Worm (Caenorhabditis elegans) whole organism, late embryonic: ENCODE results near the gene C01B10.7.
"Not testable (repeated sequence)": the region's sequence is repeated elsewhere in the genome, so short reads cannot be mapped to it uniquely, and the experiment has no call there.

ENCODE experiments used
- C08G9.2 ChIP-seq: sonication (generic microtip); optimal IDR thresholded peaks from 2 replicates; lab custom pipeline; 2016; ENCODE audit warnings: mild to moderate bottlenecking, missing genetic modification characterization, moderate library complexity, missing compliant biosample characterization
- F13H6.1 ChIP-seq: sonication (generic microtip); optimal IDR thresholded peaks from 2 replicates; lab custom pipeline; 2016; ENCODE audit warnings: missing genetic modification characterization, missing compliant biosample characterization
- K02D7.2 ChIP-seq: sonication (generic microtip); optimal IDR thresholded peaks from 2 replicates; lab custom pipeline; 2017; ENCODE audit warnings: mild to moderate bottlenecking, missing genetic modification characterization, missing compliant biosample characterization
- T23F11.4 ChIP-seq: fragments of 200-800 bp; sonication (Bioruptor generic); optimal IDR thresholded peaks from 2 replicates; lab custom pipeline; 2018; ENCODE audit warnings: mild to moderate bottlenecking, missing genetic modification characterization, missing compliant biosample characterization
- ama-1 ChIP-seq: fragments of 150-350 bp; optimal IDR thresholded peaks from 2 replicates; lab custom pipeline; 2014
- ceh-18 ChIP-seq: sonication (generic microtip); optimal IDR thresholded peaks from 2 replicates; lab custom pipeline; 2016; ENCODE audit warnings: missing genetic modification characterization, missing compliant biosample characterization
- ceh-19 ChIP-seq: fragments of 200-800 bp; sonication (Bioruptor generic); optimal IDR thresholded peaks from 2 replicates; lab custom pipeline; 2018; ENCODE audit warnings: mild to moderate bottlenecking, missing genetic modification characterization, missing compliant biosample characterization
- ceh-22 ChIP-seq: sonication (generic microtip); optimal IDR thresholded peaks from 2 replicates; lab custom pipeline; 2017; ENCODE audit warnings: missing biosample characterization, missing genetic modification characterization
- ceh-24 ChIP-seq: sonication (generic microtip); optimal IDR thresholded peaks from 2 replicates; lab custom pipeline; 2016; ENCODE audit warnings: mild to moderate bottlenecking, missing genetic modification characterization, missing compliant biosample characterization
- ceh-31 ChIP-seq: sonication (generic microtip); optimal IDR thresholded peaks from 2 replicates; lab custom pipeline; 2016; ENCODE audit warnings: missing genetic modification characterization, missing compliant biosample characterization
- ceh-48 ChIP-seq: sonication (generic microtip); optimal IDR thresholded peaks from 2 replicates; lab custom pipeline; 2016; ENCODE audit warnings: missing genetic modification characterization, inconsistent platforms, missing compliant biosample characterization
- che-1 ChIP-seq: sonication (generic microtip); optimal IDR thresholded peaks from 2 replicates; lab custom pipeline; 2016; ENCODE audit warnings: mild to moderate bottlenecking, missing genetic modification characterization, missing compliant biosample characterization
- elt-2 ChIP-seq: sonication (generic microtip); optimal IDR thresholded peaks from 2 replicates; lab custom pipeline; 2016; ENCODE audit warnings: missing genetic modification reagents, missing genetic modification characterization, missing compliant biosample characterization
- elt-4 ChIP-seq: sonication (generic microtip); optimal IDR thresholded peaks from 2 replicates; lab custom pipeline; 2016; ENCODE audit warnings: missing genetic modification characterization, missing compliant biosample characterization
- ets-4 ChIP-seq: sonication (generic microtip); optimal IDR thresholded peaks from 2 replicates; lab custom pipeline; 2016; ENCODE audit warnings: missing genetic modification characterization, missing compliant biosample characterization
- eyg-1 ChIP-seq: sonication (generic microtip); optimal IDR thresholded peaks from 2 replicates; lab custom pipeline; 2016; ENCODE audit warnings: missing genotype, missing genetic modification characterization, missing compliant biosample characterization
- fkh-10 ChIP-seq: fragments of 150-350 bp; optimal IDR thresholded peaks from 2 replicates; lab custom pipeline; 2014; ENCODE audit warnings: missing biosample characterization, missing genetic modification reagents, missing genetic modification characterization
- fkh-6 ChIP-seq: sonication (generic microtip); optimal IDR thresholded peaks from 2 replicates; lab custom pipeline; 2016; ENCODE audit warnings: missing genetic modification characterization, missing compliant biosample characterization
- hlh-30 ChIP-seq: sonication (generic microtip); optimal IDR thresholded peaks from 2 replicates; lab custom pipeline; 2017; ENCODE audit warnings: antibody characterized with exemption, missing genetic modification characterization, missing compliant biosample characterization; ENCODE audit not compliant: insufficient read depth
- hlh-6 ChIP-seq: sonication (generic microtip); optimal IDR thresholded peaks from 2 replicates; lab custom pipeline; 2016; ENCODE audit warnings: missing genotype, missing genetic modification characterization, missing compliant biosample characterization
- hlh-8 ChIP-seq: sonication (generic microtip); optimal IDR thresholded peaks from 2 replicates; lab custom pipeline; 2016; ENCODE audit warnings: missing genotype, missing genetic modification characterization, missing compliant biosample characterization
- lim-6 ChIP-seq: sonication (generic microtip); optimal IDR thresholded peaks from 2 replicates; lab custom pipeline; 2016; ENCODE audit warnings: missing genetic modification characterization, missing compliant biosample characterization
- lin-11 ChIP-seq: fragments of 200-800 bp; sonication (Bioruptor generic); optimal IDR thresholded peaks from 2 replicates; lab custom pipeline; 2018; ENCODE audit warnings: mild to moderate bottlenecking, missing genetic modification characterization, missing compliant biosample characterization
- madf-2 ChIP-seq: sonication (generic microtip); optimal IDR thresholded peaks from 2 replicates; lab custom pipeline; 2017; ENCODE audit warnings: missing genetic modification characterization, missing compliant biosample characterization
- nfya-1 ChIP-seq: sonication (generic microtip); optimal IDR thresholded peaks from 2 replicates; lab custom pipeline; 2017; ENCODE audit warnings: missing genetic modification characterization, mild to moderate bottlenecking, missing compliant biosample characterization, antibody characterized with exemption, moderate library complexity
- npax-4 ChIP-seq: sonication (generic microtip); optimal IDR thresholded peaks from 2 replicates; lab custom pipeline; 2016; ENCODE audit warnings: missing genetic modification characterization, missing compliant biosample characterization
- odd-2 ChIP-seq: sonication (generic microtip); optimal IDR thresholded peaks from 2 replicates; lab custom pipeline; 2017; ENCODE audit warnings: antibody characterized with exemption, mild to moderate bottlenecking, missing genetic modification characterization, missing compliant biosample characterization
- pag-3 ChIP-seq: sonication (generic microtip); optimal IDR thresholded peaks from 2 replicates; lab custom pipeline; 2016; ENCODE audit warnings: missing compliant biosample characterization, missing genetic modification characterization, borderline replicate concordance
- pha-2 ChIP-seq: sonication (generic microtip); optimal IDR thresholded peaks from 2 replicates; lab custom pipeline; 2017; ENCODE audit warnings: mild to moderate bottlenecking, missing genetic modification characterization, missing compliant biosample characterization
- pqm-1 ChIP-seq: sonication (generic microtip); optimal IDR thresholded peaks from 2 replicates; lab custom pipeline; 2016; ENCODE audit warnings: missing genetic modification characterization, missing compliant biosample characterization
- pros-1 ChIP-seq: fragments of 150-350 bp; optimal IDR thresholded peaks from 2 replicates; lab custom pipeline; 2014; ENCODE audit warnings: missing biosample characterization, missing genetic modification reagents, missing genetic modification characterization
- sdc-2 ChIP-seq: sonication (generic microtip); optimal IDR thresholded peaks from 2 replicates; lab custom pipeline; 2016; ENCODE audit warnings: missing genotype, missing genetic modification characterization, missing compliant biosample characterization
- sox-2 ChIP-seq: fragments of 200-800 bp; sonication (Bioruptor generic); IDR thresholded peaks from 2 replicates; pipeline ENCODE4 v1.3.6; 2022; ENCODE audit warnings: missing genetic modification reagents, missing genetic modification characterization, missing compliant biosample characterization
- sox-4 ChIP-seq: sonication (generic microtip); optimal IDR thresholded peaks from 2 replicates; lab custom pipeline; 2017; ENCODE audit warnings: mild to moderate bottlenecking, missing genetic modification characterization, inconsistent platforms, missing compliant biosample characterization
- syd-9 ChIP-seq: sonication (generic microtip); optimal IDR thresholded peaks from 2 replicates; lab custom pipeline; 2016; ENCODE audit warnings: mild to moderate bottlenecking, missing genetic modification characterization, moderate library complexity, missing compliant biosample characterization
- tbx-2 ChIP-seq: sonication (generic microtip); optimal IDR thresholded peaks from 2 replicates; lab custom pipeline; 2016; ENCODE audit warnings: missing genetic modification characterization, missing compliant biosample characterization
- tbx-7 ChIP-seq: sonication (generic microtip); optimal IDR thresholded peaks from 2 replicates; lab custom pipeline; 2016; ENCODE audit warnings: missing genotype, missing genetic modification characterization, missing compliant biosample characterization
- unc-42 ChIP-seq: sonication (generic microtip); optimal IDR thresholded peaks from 2 replicates; lab custom pipeline; 2016; ENCODE audit warnings: missing genotype, missing genetic modification characterization, missing compliant biosample characterization
- unc-86 ChIP-seq: sonication (generic microtip); optimal IDR thresholded peaks from 2 replicates; lab custom pipeline; 2016; ENCODE audit warnings: missing genetic modification characterization, missing compliant biosample characterization

The C01B10.7 gene

DNA sequence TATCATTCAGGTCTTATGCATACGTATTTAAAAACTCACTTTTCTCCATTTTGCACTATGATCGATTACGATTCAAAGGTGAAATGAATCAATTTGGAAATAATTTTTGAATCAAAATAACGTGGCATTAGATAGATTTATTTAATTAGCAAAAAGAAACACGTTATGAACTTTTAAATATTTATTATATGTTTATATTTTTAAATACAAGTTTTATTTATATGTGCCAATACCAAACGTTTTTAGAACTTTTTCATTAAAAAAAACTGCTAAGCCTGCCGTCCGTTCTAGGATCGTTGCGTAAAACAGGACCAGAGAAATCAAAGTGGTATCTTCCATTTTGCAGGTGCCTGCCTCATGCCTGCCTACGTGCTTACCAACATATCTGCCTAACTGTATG lies 41.1 kb upstream of the C01B10.7 start, which contains the start of gene F38A5.6:
Gene F38A5.6 (minus strand): TSS at position 101 of the 400 bp plus-strand sequence.
- TF ChIP-seq ceh-19 (GFP tag; lab: Kevin White, UChicago) (no peak), ceh-22 (tag; lab: Kevin White, UChicago) (no peak), fkh-6 (tag; lab: Kevin White, UChicago) (no peak), ets-4 (tag; lab: Kevin White, UChicago) (no peak), T23F11.4 (GFP tag; lab: Kevin White, UChicago) (no peak), lim-6 (tag; lab: Kevin White, UChicago) (no peak), elt-4 (tag; lab: Kevin White, UChicago) (no peak), F13H6.1 (tag; lab: Kevin White, UChicago) (no peak), sox-2 (GFP tag; lab: Robert Waterston, UW) (no peak), npax-4 (tag; lab: Kevin White, UChicago) (no peak), C08G9.2 (no peak), ceh-48 (no peak), ceh-18 (tag; lab: Kevin White, UChicago) (no peak), fkh-10 (GFP tag; lab: Kevin White, UChicago) (no peak), elt-2 (tag; lab: Kevin White, UChicago) (no peak), ceh-24 (tag; lab: Kevin White, UChicago) (no peak), ama-1 (lab: Kevin White, UChicago) (no peak)

DNA sequence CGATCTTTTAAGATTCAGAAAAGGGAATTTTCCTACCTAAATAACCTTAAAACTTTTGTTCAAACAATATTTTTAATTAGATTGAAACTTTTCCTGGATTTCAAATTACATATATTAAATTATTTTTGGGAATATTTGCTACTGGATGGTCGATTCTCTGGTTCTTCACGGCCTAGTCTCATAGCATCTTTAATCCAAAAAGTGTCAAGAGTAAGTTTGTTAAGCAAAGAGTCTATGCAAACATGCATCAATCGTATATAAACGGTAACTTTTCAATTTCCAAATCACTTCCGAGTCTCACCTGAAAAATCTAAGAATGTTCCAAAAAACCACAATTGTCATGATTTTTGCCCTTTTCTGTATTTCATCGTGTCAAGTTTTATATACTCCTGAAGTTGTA lies 40.4 kb upstream of the C01B10.7 start, which contains the start of gene nspb-4:
Gene nspb-4 (plus strand): TSS at position 301 of the 400 bp plus-strand sequence.
- TF ChIP-seq hlh-8; C08G9.2; pha-2 (tag; lab: Kevin White, UChicago): not testable (repeated sequence)

DNA sequence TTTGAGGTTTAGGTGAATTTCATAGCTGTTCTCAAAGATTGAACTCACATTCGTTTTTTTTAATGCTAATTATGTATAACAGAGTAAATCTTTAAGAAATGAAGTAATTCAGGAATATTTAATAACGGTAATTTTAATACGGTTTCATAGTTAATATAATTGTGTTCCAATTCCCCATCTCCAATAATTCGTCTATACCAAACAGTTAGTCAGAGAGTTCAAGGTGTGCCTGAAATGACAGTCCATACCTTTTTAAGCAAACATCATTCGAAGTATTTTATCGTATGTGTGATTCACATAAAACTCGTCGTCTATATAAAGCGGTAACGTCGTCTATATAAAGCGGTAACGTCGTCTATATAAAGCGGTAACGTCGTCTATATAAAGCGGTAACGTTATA lies 39.6 kb upstream of the C01B10.7 start, which contains the start of gene nspb-5:
Gene nspb-5 (plus strand): TSS at position 301 of the 400 bp plus-strand sequence.
- not testable (repeated sequence) for TF ChIP-seq hlh-8; odd-2; T23F11.4 (GFP tag; lab: Kevin White, UChicago)

DNA sequence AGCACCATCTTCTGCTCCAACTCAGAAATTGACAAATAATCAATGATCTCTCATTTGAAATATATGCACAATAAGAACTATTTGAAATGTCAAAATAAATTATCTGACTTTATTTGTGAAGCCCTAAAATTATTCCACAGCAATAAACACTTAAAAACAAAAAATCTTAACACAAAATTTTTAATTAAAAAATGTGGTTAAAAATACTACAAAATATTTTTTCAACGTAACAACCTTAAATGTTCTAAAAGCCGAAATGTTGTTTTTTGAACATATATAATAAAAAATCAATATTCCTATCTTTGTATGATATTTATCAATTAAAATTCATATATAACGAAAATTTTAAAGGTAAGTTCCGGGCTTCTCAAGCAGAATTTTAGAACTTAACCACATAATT lies 38.9 kb upstream of the C01B10.7 start, which contains the start of gene F38A5.8:
Gene F38A5.8 (plus strand): TSS at position 301 of the 400 bp plus-strand sequence.
- TF ChIP-seq che-1 (tag; lab: Kevin White, UChicago) = no peak
- no peak for TF ChIP-seq ama-1 (lab: Kevin White, UChicago)
- TF ChIP-seq sdc-2 (tag; lab: Kevin White, UChicago) = no peak

DNA sequence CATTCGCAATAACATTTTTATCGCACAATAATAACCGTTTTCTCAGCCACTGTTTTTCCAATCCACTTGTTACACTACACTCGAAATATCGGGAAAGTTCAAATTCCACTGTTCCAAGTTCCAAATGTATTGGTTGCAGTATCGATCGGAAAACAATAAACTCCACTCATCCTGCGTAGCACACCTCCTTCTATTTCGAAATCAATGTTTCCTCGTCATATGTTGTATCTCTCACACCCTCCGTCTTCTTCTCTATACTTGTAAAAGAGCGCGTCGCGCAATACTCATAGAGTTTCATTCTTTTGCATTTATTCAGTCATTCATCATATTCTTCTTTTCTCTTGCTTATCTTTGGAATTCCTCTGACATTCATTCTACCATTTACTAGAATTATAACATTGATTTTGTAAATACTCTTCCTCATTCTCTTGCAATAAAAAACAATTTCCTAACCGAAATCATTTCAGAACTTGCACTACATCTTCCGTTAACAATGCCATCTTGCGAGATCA lies 37.1 kb upstream of the C01B10.7 start, which contains the start of gene sup-36:
Gene sup-36 (plus strand): TSS at position 462 of the 512 bp plus-strand sequence.
- no peak for TF ChIP-seq tbx-2 (tag; lab: Kevin White, UChicago)
- TF ChIP-seq ceh-48 = peak; percentile 40
- no peak for TF ChIP-seq eyg-1 (tag; lab: Kevin White, UChicago)
- TF ChIP-seq hlh-30 (tag; lab: Kevin White, UChicago) = peak; percentile 5
- TF ChIP-seq ceh-18 (tag; lab: Kevin White, UChicago) = no peak

DNA sequence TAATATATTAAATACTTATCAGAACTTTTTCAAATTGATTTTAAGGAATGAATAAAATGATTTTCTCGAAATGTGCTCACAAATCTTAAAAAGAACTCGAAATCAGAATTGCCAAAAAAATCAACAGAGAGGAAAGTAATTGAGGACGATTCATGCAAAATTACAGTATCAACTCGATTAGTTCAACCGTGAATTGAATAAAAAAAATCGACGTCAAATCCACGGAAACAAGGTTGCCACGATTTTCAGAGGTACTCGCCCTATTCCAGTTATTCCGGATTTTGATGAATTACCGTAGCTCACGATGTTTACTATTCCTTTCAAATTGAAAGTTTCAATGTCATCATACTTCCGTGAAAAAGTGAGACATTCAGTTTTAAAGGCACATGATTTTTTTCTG lies 36.0 kb upstream of the C01B10.7 start, which contains the start of gene F15B10.3:
Gene F15B10.3 (plus strand): TSS at position 301 of the 400 bp plus-strand sequence.
- TF ChIP-seq tbx-7 (tag; lab: Kevin White, UChicago) = no peak
- no peak for TF ChIP-seq pqm-1 (tag; lab: Kevin White, UChicago)
- no peak for TF ChIP-seq ceh-31 (tag; lab: Kevin White, UChicago)

DNA sequence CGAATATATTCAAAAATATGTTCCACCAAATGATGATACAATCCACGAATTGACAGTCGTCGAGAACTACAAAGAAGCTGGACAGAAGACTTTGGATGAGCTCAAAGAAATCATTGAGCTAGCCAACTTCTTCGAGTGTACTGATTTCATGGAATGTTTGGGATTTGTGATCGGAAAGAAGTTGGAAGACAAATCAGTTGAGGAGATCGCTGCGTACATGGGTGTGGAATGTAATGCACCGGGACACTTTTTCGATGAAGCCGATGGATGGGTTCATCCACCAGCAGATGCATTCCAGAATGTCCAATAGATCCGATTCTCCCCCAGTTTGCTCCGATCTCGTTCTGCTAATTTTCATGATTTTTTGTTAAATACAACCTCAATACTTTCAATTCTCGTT lies 34.8 kb upstream of the C01B10.7 start:
- no peak for TF ChIP-seq nfya-1 (tag; lab: Kevin White, UChicago)
- TF ChIP-seq sox-4 (tag; lab: Kevin White, UChicago) = no peak
- TF ChIP-seq unc-86 (tag; lab: Kevin White, UChicago) = no peak
- no peak for TF ChIP-seq madf-2 (tag; lab: Kevin White, UChicago)
- TF ChIP-seq syd-9 (tag; lab: Kevin White, UChicago) = no peak
- no peak for TF ChIP-seq pag-3 (tag; lab: Kevin White, UChicago)
- no peak for TF ChIP-seq K02D7.2
- no peak for TF ChIP-seq pros-1 (tag; lab: Kevin White, UChicago)
- TF ChIP-seq hlh-6 = no peak
- TF ChIP-seq fkh-10 (GFP tag; lab: Kevin White, UChicago) = no peak
- TF ChIP-seq ama-1 (lab: Kevin White, UChicago) = no peak
- no peak for TF ChIP-seq tbx-2 (tag; lab: Kevin White, UChicago)
- TF ChIP-seq lin-11 = no peak
- TF ChIP-seq sdc-2 (tag; lab: Kevin White, UChicago) = no peak
- TF ChIP-seq unc-42 = no peak
- TF ChIP-seq T23F11.4 (GFP tag; lab: Kevin White, UChicago) = no peak
- no peak for TF ChIP-seq ceh-18 (tag; lab: Kevin White, UChicago)
- TF ChIP-seq, all 69 proteins: peak for 0
